Worm (Caenorhabditis elegans) whole organism, mixed stage, embryonic: ENCODE results near the gene cox-5A.

ENCODE experiments used
- M03D4.4 ChIP-seq: sonication (generic microtip); optimal IDR thresholded peaks from 2 replicates; lab custom pipeline; 2017; ENCODE audit warnings: mild to moderate bottlenecking, missing genetic modification characterization, missing compliant biosample characterization
- bed-3 ChIP-seq: fragments of 200-800 bp; sonication (Bioruptor generic); optimal IDR thresholded peaks from 3 replicates; lab custom pipeline; 2018; ENCODE audit warnings: mild to moderate bottlenecking, missing genetic modification characterization, moderate library complexity, missing compliant biosample characterization
- ceh-39 ChIP-seq: fragments of 150-350 bp; optimal IDR thresholded peaks from 2 replicates; lab custom pipeline; 2014; ENCODE audit warnings: missing biosample characterization, missing genetic modification characterization
- ceh-43 ChIP-seq: fragments of 200-800 bp; sonication (Bioruptor generic); optimal IDR thresholded peaks from 2 replicates; lab custom pipeline; 2018; ENCODE audit warnings: mild to moderate bottlenecking, missing genetic modification characterization, moderate library complexity, missing compliant biosample characterization
- ceh-83 ChIP-seq: fragments of 200-800 bp; sonication (Bioruptor generic); optimal IDR thresholded peaks from 2 replicates; lab custom pipeline; 2018; ENCODE audit warnings: mild to moderate bottlenecking, missing genetic modification characterization, missing compliant biosample characterization
- ces-1 ChIP-seq: fragments of 150-350 bp; optimal IDR thresholded peaks from 2 replicates; lab custom pipeline; 2014; ENCODE audit warnings: missing biosample characterization, missing genetic modification reagents, missing genetic modification characterization
- cnd-1 ChIP-seq: fragments of 200-800 bp; sonication (Bioruptor generic); optimal IDR thresholded peaks from 2 replicates; lab custom pipeline; 2018; ENCODE audit warnings: mild to moderate bottlenecking, missing genetic modification characterization, missing compliant biosample characterization
- elt-3 ChIP-seq: fragments of 150-350 bp; optimal IDR thresholded peaks from 2 replicates; lab custom pipeline; 2014; ENCODE audit warnings: missing biosample characterization, missing genetic modification characterization
- ham-2 ChIP-seq: fragments of 200-800 bp; sonication (Bioruptor generic); optimal IDR thresholded peaks from 2 replicates; lab custom pipeline; 2018; ENCODE audit warnings: mild to moderate bottlenecking, missing genetic modification characterization, missing compliant biosample characterization
- lin-13 ChIP-seq: fragments of 150-350 bp; optimal IDR thresholded peaks from 2 replicates; lab custom pipeline; 2014; ENCODE audit warnings: missing biosample characterization, missing genetic modification characterization
- lin-32 ChIP-seq: fragments of 200-800 bp; sonication (Bioruptor generic); optimal IDR thresholded peaks from 2 replicates; lab custom pipeline; 2018; ENCODE audit warnings: mild to moderate bottlenecking, missing genetic modification characterization, missing compliant biosample characterization
- mep-1 ChIP-seq: fragments of 150-350 bp; optimal IDR thresholded peaks from 2 replicates; lab custom pipeline; 2017; ENCODE audit warnings: missing biosample characterization, missing genetic modification reagents, missing genetic modification characterization, inconsistent platforms
- mls-2 ChIP-seq: sonication (generic microtip); optimal IDR thresholded peaks from 2 replicates; lab custom pipeline; 2016; ENCODE audit warnings: mild to moderate bottlenecking, missing genetic modification characterization, moderate library complexity, missing compliant biosample characterization
- nhr-237 ChIP-seq: fragments of 150-350 bp; optimal IDR thresholded peaks from 2 replicates; lab custom pipeline; 2014; ENCODE audit warnings: missing biosample characterization, missing genetic modification characterization
- nhr-28 ChIP-seq: fragments of 150-350 bp; optimal IDR thresholded peaks from 2 replicates; lab custom pipeline; 2014; ENCODE audit warnings: missing biosample characterization, missing genetic modification characterization
- nhr-76 ChIP-seq: sonication (generic microtip); optimal IDR thresholded peaks from 2 replicates; lab custom pipeline; 2017; ENCODE audit warnings: missing biosample characterization, missing genetic modification characterization
- sptf-1 ChIP-seq: sonication (generic microtip); optimal IDR thresholded peaks from 2 replicates; lab custom pipeline; 2017; ENCODE audit warnings: mild to moderate bottlenecking, missing genetic modification characterization, moderate library complexity, missing compliant biosample characterization
- tbx-8 ChIP-seq: fragments of 200-800 bp; sonication (Bioruptor generic); optimal IDR thresholded peaks from 2 replicates; lab custom pipeline; 2018; ENCODE audit warnings: mild to moderate bottlenecking, missing genetic modification characterization, moderate library complexity, missing compliant biosample characterization
- unc-120 ChIP-seq: sonication (generic microtip); optimal IDR thresholded peaks from 2 replicates; lab custom pipeline; 2017; ENCODE audit warnings: missing genetic modification characterization, missing compliant biosample characterization; ENCODE audit not compliant: poor library complexity, severe bottlenecking
- unc-39 ChIP-seq: fragments of 150-350 bp; optimal IDR thresholded peaks from 2 replicates; lab custom pipeline; 2014; ENCODE audit warnings: missing biosample characterization, missing genetic modification characterization
- unc-62 ChIP-seq: fragments of 150-350 bp; optimal IDR thresholded peaks from 2 replicates; lab custom pipeline; 2014; ENCODE audit warnings: missing biosample characterization, missing genetic modification reagents, missing genetic modification characterization

cox-5A gene

DNA sequence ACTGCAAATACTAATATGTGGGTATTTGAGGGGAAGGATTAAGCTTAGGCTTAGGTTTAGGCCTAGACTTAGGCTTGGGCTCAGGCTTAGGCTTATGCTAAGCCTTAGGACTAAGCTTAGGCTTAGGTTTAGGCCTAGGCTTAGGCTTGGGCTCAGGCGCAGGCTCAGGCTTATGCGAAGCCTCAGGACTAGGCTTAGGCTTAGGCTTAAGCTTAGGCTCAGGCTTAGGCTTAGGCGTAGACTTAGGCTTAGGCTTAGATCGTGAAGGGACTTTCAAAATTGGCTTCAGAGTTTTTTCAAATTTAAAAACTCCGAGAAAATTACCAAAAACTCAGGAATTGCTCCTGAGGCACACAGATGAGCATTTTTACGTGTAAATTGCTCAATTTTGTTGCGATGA is 39.8 kb downstream of the cox-5A start:
- no peak for TF ChIP-seq unc-39 (tag; lab: Kevin White, UChicago)
- TF ChIP-seq lin-32, result no peak
- no peak for TF ChIP-seq ceh-43 (GFP tag; lab: Kevin White, UChicago)
- no peak for TF ChIP-seq unc-120
- TF ChIP-seq nhr-237 (tag; lab: Kevin White, UChicago), result no peak
- TF ChIP-seq sptf-1 (tag; lab: Kevin White, UChicago), result no peak
- TF ChIP-seq nhr-28 (tag; lab: Kevin White, UChicago), result no peak
- no peak for TF ChIP-seq elt-3 (tag; lab: Kevin White, UChicago)
- TF ChIP-seq bed-3 (GFP tag; lab: Kevin White, UChicago), result no peak
- TF ChIP-seq M03D4.4 (tag; lab: Kevin White, UChicago), result no peak
- no peak for TF ChIP-seq ham-2 (GFP tag; lab: Kevin White, UChicago)
- TF ChIP-seq cnd-1 (tag; lab: Kevin White, UChicago), result no peak
- TF ChIP-seq lin-13 (tag; lab: Kevin White, UChicago), result no peak
- TF ChIP-seq tbx-8 (GFP tag; lab: Kevin White, UChicago), result no peak
- no peak for TF ChIP-seq unc-62 (GFP tag; lab: Kevin White, UChicago)
- no peak for TF ChIP-seq ceh-39
- TF ChIP-seq mep-1 (tag; lab: Kevin White, UChicago), result no peak

DNA sequence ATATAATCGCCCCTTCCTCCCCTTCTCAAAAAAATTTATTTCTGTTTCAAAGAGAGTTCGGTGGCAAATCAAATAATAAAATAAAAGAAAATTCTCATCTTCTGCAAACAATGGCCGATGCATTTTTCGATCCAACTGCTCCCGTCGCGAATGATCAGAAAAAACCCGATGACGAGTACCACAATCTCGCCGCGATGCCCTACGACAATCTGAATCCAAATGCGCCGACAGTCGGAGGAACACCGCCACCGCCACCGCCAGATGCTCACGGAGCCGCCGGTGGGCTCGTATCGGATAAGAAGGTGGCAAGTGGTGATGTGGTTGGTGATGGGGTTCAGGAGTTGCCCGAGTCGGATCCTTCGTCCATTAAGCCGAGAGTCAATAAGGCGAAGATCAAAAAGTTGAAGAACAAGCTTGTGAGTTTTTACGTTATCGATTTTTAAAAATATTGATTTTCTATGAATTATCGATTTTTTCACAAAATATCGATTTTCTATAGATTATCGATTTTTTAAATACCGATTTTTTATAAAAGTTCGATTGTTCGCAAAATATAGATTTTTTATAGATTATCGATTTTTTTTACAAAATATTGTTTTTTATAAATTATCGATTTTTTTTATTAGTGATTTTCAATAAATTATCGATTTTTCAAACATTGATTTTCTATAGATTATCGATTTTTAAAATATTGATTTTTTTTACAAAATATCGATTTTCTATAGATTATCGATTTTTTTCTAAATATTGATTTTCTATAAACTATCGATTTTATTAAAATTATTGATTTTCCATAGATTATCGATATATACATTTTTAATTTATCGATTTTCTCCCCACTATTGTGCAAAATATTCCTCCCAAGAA is 46.3 kb downstream of the cox-5A start, which contains the start of gene Y39E4A.1:
Gene Y39E4A.1, plus strand, starts transcription at position 51 of the 867 bp plus-strand sequence.
- TF ChIP-seq ceh-83 (GFP tag; lab: Kevin White, UChicago) (no peak), M03D4.4 (tag; lab: Kevin White, UChicago) (no peak), nhr-28 (tag; lab: Kevin White, UChicago) (no peak), nhr-76 (tag; lab: Kevin White, UChicago) (no peak), mls-2 (no peak)

DNA sequence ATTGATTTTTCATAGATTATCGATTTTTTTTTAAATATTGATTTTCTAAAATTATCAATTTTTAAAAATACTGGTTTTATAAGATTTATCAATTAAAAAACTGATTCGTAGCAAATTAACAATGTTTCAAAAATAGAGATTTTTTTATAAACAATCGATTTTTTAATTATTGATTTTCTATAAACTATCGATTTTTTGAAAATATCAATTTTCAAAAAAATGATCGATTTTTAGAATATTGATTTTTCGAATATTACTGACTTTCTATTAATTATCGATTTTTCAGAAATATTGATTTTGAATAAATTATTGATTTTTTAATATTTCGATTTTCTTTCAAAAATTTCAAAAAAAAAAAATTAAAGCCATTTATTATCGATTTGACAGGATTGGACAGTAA is 47.3 kb downstream of the cox-5A start:
- TF ChIP-seq cnd-1 (tag; lab: Kevin White, UChicago) (no peak), ces-1 (GFP tag; lab: Kevin White, UChicago) (peak; percentile 20)
